Worm (Caenorhabditis elegans) whole organism, mixed stage, embryonic: ENCODE data around the gene Y46G5A.7.

ENCODE experiments used
- cnd-1 ChIP-seq: fragments of 200-800 bp; sonication (Bioruptor generic); optimal IDR thresholded peaks from 2 replicates; lab custom pipeline; 2018; ENCODE audit warnings: mild to moderate bottlenecking, missing genetic modification characterization, missing compliant biosample characterization
- drap-1 ChIP-seq: fragments of 200-800 bp; sonication (Bioruptor generic); optimal IDR thresholded peaks from 3 replicates; lab custom pipeline; 2018; ENCODE audit warnings: mild to moderate bottlenecking, missing genetic modification characterization, missing compliant biosample characterization
- hlh-1 ChIP-seq: fragments of 150-350 bp; optimal IDR thresholded peaks from 2 replicates; lab custom pipeline; 2014; ENCODE audit warnings: missing biosample characterization, missing genetic modification reagents, missing genetic modification characterization
- lin-13 ChIP-seq: fragments of 150-350 bp; optimal IDR thresholded peaks from 2 replicates; lab custom pipeline; 2014; ENCODE audit warnings: missing biosample characterization, missing genetic modification characterization
- mep-1 ChIP-seq: fragments of 150-350 bp; optimal IDR thresholded peaks from 2 replicates; lab custom pipeline; 2017; ENCODE audit warnings: missing biosample characterization, missing genetic modification reagents, missing genetic modification characterization, inconsistent platforms
- snpc-4 ChIP-seq: fragments of 150-350 bp; optimal IDR thresholded peaks from 2 replicates; lab custom pipeline; 2014; ENCODE audit warnings: missing biosample characterization, missing genetic modification characterization
- sptf-1 ChIP-seq: sonication (generic microtip); optimal IDR thresholded peaks from 2 replicates; lab custom pipeline; 2017; ENCODE audit warnings: mild to moderate bottlenecking, missing genetic modification characterization, moderate library complexity, missing compliant biosample characterization
- unc-62 ChIP-seq: fragments of 150-350 bp; optimal IDR thresholded peaks from 2 replicates; lab custom pipeline; 2014; ENCODE audit warnings: missing biosample characterization, missing genetic modification reagents, missing genetic modification characterization
- ztf-11 ChIP-seq: fragments of 150-350 bp; optimal IDR thresholded peaks from 2 replicates; lab custom pipeline; 2014; ENCODE audit warnings: missing biosample characterization, missing genetic modification characterization

DNA sequence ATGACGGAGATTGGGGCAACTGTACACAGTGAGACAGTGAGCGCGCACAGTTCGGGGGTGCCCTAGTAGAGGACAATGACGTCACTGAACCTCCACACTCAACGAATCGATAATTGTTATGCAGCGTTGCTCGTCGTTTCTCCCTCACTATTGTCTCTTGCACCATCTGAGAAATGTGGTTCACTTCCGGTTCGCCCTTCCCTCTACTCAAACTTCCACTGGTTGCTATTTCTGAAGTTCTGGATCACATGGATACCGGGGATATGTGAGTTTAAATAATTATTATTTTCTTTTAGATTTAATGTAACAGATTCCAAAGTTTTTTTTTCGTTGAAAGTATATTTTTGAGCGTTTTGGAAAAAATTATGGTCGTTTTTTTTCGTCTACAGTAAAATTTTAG lies at the start of gene Y46G5A.7, which contains the start of gene Y46G5A.8:
- TF ChIP-seq cnd-1 (tag; lab: Kevin White, UChicago) (no peak), drap-1 (GFP tag; lab: Kevin White, UChicago) (no peak), lin-13 (tag; lab: Kevin White, UChicago) (no peak), sptf-1 (tag; lab: Kevin White, UChicago) (no peak), ztf-11 (no peak), hlh-1 (tag; lab: Kevin White, UChicago) (no peak), unc-62 (no peak), mep-1 (tag; lab: Kevin White, UChicago) (no peak), snpc-4 (no peak)
